Fruit fly (Drosophila melanogaster) whole organism: Measurements from ENCODE around the gene CG32847.

ENCODE experiments used
- CG8478 ChIP-seq: fragments of >200 bp; optimal IDR thresholded peaks from 2 replicates; lab custom pipeline; 2018; ENCODE audit warnings: inconsistent platforms
- Dll ChIP-seq: fragments of >200 bp; optimal IDR thresholded peaks from 2 replicates; lab custom pipeline; 2017
- EcR ChIP-seq, 2 experiments: fragments of >200 bp; optimal IDR thresholded peaks; 2 replicates each; lab custom pipeline; 2017; ENCODE audit warnings: missing biosample characterization in 2 of 2, missing genetic modification characterization in 2 of 2, missing genetic modification reagents in 2 of 2
- pan ChIP-seq: fragments of >200 bp; optimal IDR thresholded peaks from 2 replicates; lab custom pipeline; 2017
- psq ChIP-seq: fragments of >200 bp; optimal IDR thresholded peaks from 2 replicates; lab custom pipeline; 2017
- usp ChIP-seq: fragments of >200 bp; optimal IDR thresholded peaks from 2 replicates; lab custom pipeline; 2017; ENCODE audit warnings: missing biosample characterization, missing genetic modification characterization, mixed read lengths

The CG32847 gene

DNA sequence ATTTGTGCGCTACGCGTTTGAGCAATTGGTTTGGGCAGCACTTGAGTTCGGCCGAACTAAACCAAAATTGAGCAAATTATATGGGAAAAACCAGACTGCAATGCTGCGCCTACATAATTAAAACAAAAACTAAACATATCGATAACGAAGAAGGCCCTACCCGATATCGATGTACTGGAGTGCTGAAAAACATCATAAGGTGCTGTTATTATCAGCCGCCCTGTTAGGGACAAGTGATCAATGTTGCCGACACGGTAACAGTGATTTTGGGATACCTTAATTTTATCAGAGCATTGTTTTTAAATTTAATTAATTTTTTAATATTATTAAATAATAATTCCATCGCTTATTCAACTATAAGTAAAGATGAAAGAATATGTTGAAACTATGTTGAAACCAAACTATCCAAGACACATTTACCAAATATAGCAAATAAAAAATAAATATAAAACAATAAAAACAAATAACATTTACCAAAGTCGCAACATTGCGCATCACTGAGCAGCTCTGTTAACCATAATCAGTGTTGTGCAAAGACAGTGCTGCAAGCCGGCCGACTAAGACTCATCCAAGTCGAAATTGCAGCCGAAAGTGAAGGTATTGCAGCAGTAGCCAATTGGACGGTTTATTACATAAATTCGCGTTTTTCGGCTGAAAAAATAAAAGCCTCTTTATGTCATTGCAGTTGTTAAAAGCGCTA lies 26.6 kb upstream of the CG32847 start, which contains the start of the genes sstn, Plp and GlyRS:
Gene sstn (minus strand): TSS at position 131 of the 700 bp plus-strand sequence.
Gene Plp (minus strand): TSS at position 136 of the 700 bp plus-strand sequence.
Gene GlyRS (plus strand): TSS at position 554 of the 700 bp plus-strand sequence.
- TF ChIP-seq EcR (GFP tag; optimal IDR thresholded peaks at IDR 0.05; lab: Kevin White, UChicago), result no peak
- TF ChIP-seq pan (lab: Kevin White, UChicago), result no peak
- no peak for TF ChIP-seq usp
- TF ChIP-seq CG8478 (lab: Kevin White, UChicago), result no peak
- TF ChIP-seq Dll (lab: Kevin White, UChicago), result no peak
- TF ChIP-seq psq, result no peak

DNA sequence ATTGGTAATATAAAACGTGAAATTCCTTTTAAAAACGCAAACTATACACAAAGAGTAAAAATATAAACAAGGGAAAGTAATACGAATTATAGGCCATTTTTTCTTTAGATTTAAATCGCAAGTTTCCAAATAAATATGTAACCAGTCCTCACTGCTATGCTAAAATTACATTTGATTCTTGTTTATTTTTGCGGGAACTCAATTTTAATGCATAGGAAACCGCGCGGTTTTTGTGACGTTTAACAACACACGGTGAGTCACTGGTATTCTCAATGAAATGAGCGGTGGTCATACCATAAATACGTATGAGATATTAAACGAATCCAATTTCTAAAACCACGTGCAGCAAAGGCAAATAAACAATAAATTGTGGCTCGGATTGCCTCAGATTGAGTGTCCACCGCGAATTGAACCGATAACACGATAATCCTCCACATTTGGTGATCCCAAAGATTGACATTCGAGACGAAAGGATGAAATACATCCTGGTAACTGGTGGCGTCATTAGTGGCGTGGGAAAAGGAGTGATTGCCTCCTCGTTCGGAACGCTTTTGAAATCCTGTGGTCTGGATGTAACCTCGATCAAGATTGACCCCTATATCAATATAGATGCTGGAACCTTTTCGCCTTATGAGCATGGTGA lies 23.4 kb upstream of the CG32847 start, which contains the start of gene Ctps:
Gene Ctps (plus strand): TSS at position 37 of the 643 bp plus-strand sequence.
- no peak for TF ChIP-seq psq
- TF ChIP-seq pan (lab: Kevin White, UChicago), result no peak
- no peak for TF ChIP-seq Dll (lab: Kevin White, UChicago)
- TF ChIP-seq CG8478 (lab: Kevin White, UChicago), result no peak

DNA sequence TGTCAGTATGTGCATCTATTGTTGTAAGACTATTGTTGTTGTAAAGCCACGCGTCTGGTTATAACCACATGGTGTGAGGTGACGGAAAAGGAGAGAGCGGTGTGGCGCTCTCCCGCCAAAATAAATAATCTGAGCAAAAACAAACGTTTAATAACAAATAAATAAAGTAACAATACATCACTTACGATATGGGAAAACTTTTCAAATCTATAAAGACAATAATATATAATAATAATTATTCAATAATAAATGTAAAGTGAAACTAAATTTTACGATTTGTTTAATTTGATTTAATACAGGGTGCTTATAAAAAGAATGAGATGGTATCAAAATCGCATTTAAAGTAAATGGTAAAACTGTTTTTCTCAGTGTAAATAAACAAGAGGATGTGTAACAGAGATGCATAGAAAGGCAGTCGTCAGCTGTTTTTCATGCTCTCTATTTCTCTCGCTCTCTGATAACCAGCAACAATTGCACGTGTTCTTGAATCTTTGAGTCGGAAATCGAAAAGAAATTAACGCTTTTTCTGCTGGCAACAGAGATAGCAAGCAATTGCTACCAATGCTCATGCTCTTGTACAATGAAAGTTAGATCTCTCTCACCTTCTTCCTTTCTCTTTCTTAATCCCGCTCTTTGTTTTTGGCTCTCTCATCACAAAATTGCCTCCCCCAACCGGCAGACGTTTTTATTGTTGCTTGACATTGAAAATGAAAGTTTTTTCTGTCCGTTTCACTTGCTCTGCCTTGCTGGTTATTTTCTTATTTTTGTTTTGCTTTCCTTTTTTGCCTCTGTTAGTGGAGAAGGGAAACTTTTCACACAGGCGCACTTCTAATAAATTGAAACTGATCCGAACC lies 22.5 kb upstream of the CG32847 start:
- no peak for TF ChIP-seq Dll (lab: Kevin White, UChicago)
- no peak for TF ChIP-seq CG8478 (lab: Kevin White, UChicago)
- TF ChIP-seq pan (lab: Kevin White, UChicago), result no peak
- no peak for TF ChIP-seq usp
- TF ChIP-seq EcR (GFP tag; optimal IDR thresholded peaks at IDR 0.05; lab: Kevin White, UChicago), result no peak
- TF ChIP-seq psq, result no peak

DNA sequence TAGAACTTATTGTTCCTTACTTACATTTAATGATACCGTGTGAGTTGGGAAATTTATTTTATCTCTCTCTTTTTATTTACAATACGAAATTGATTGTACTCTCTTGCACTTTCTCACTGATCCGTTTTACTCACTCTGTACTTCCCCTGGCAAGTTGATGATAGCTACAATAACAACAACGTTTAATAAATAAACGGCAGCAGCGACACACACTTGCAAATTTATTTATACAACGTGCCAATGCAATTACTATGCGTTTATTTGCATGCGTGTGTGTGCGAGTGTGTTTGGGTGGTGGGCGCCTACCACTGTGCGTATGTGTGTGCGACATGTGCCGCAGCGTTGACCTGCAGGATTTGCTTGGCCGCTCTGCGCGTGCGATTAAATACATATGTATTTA lies 21.8 kb upstream of the CG32847 start:
- TF ChIP-seq pan (lab: Kevin White, UChicago) (no peak), CG8478 (lab: Kevin White, UChicago) (no peak), usp (no peak), Dll (lab: Kevin White, UChicago) (no peak), psq (no peak), EcR (GFP tag; optimal IDR thresholded peaks at IDR 0.05; lab: Kevin White, UChicago) (no peak)

DNA sequence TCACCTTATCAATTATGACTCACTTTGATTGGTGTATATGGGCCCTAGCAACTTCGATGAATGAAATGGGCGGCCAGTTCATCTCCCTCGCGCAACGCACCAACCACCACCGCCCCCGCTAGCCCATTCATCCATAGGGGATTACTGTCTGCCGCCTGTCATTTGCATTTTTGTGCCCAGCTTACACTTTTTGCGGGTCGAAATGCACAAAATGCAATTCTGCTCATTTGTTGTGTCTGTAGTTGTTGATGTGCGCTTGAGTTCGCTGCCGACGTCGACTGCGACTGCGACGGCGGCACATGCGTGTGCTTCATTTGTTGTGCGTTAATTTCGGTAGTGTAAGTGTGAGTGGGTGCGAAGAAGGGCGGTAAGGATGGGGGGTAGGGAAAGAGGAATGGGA lies 20.4 kb upstream of the CG32847 start:
- TF ChIP-seq psq, result no peak

DNA sequence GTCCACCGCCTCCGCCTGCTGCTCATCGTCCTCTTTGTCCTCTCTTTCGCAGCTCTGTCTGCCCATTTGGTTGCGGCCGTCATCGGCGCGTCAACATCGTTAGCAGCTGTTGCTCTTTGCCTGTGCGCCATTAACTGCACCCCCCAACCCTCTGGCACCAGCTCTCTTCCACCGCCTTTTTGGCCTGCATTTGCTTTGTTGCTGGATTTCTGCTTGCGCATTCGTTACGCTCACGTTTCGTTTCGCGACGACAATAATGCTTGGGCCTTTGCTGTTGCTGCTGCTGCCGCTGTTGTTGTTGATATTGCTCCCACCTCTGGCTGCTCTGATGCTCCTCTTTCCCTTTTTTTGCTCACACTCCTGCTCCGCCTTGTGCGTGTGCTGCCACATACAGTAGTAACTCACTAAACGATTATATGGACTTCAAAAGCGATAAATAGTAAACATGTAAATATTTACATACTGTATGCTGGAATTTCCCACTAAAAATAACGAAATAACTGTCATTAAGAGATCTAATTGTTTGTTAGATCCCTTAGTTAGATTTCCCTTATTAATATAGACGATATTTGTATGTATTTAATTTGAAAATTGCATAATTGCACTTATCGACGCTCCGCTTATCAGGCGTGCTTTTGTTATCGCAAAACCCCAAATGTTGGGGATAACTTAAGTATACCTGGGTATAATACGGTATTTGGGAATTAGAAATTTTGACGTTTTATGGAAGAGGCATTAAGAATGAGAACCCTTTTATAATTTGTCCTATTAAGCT lies 19.5 kb upstream of the CG32847 start:
- TF ChIP-seq EcR (GFP tag; optimal IDR thresholded peaks at IDR 0.05; lab: Kevin White, UChicago), result no peak
- TF ChIP-seq pan (lab: Kevin White, UChicago), result no peak
- TF ChIP-seq psq, result no peak
- no peak for TF ChIP-seq CG8478 (lab: Kevin White, UChicago)
- TF ChIP-seq Dll (lab: Kevin White, UChicago), result peak; percentile 68

DNA sequence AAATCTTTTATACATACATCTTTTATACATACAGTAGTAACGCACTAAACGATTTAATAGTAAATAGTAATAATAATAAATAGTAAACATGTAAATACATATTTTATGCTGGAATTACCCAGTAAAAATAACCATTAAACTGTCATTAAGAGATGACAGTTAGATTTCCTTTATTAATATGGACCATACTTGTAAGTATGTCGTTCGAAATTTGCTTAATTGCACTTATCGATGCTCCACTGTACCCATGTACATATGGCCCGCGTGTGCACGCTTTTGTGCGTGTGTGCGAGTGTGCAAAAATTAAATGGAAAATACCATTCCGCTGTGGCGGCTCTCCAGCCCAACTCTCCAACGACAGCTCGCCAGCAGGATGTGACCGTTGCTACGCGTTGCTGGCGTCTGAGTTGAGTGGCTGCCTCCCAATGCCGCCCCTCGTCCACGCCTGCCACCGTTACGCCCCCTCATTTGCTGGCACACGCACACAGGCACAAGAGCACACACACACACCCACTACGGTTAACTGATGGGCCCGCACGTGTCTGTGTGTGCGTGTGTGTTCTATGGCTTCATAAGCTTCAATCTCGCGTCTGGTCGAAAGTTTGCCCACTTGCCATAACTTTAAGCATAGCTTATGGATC lies 18.6 kb upstream of the CG32847 start:
- no peak for TF ChIP-seq CG8478 (lab: Kevin White, UChicago)
- peak; percentile 28 for TF ChIP-seq Dll (lab: Kevin White, UChicago)
- TF ChIP-seq pan (lab: Kevin White, UChicago), result no peak

DNA sequence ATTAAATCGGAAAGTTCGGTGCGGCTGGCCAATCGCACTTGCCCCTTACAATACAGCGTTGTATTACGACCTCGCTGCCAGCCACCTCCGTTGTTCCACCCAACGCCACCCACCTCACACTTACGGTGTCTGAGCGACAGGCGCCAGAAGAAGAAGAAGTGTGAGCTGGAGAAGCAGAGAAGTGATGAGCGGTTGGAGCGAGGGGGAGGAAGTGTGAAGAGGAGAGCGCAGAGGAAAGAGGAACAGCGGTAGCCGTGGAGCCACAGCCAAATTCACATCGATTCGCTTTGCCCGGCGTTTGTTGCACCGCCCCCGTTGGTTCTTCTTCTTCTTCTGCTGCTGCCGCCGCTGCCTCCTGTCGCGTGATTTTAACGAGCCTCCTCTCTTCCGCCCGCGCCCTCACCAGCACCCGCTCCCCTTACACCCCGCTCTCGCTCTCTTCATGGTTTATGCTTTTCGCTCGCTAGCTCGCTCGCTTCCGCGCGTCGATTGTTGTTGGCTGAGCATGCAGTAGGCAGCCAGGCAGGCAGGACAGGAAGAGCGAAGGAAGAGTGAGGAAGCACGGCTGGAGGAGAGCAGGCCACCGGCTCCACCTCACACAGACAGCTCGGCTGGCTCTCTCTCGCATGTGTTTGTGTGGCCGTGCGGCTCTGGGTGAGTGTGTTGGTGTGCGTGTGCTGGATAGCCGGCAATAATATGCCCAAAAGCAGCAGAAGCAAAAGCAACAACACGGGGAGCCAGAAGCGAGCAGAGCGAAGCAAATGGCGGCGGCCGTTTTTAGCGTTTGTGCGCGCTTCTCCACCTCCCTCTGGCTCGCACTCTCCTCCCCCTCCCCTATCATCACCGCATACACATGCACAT lies 17.2 kb upstream of the CG32847 start:
- TF ChIP-seq CG8478 (lab: Kevin White, UChicago), result peak; percentile 21
- TF ChIP-seq EcR (GFP tag; optimal IDR thresholded peaks at IDR 0.05; lab: Kevin White, UChicago), result no peak
- TF ChIP-seq Dll (lab: Kevin White, UChicago), result peak; percentile 65
- no peak for TF ChIP-seq usp
- TF ChIP-seq psq, result no peak

DNA sequence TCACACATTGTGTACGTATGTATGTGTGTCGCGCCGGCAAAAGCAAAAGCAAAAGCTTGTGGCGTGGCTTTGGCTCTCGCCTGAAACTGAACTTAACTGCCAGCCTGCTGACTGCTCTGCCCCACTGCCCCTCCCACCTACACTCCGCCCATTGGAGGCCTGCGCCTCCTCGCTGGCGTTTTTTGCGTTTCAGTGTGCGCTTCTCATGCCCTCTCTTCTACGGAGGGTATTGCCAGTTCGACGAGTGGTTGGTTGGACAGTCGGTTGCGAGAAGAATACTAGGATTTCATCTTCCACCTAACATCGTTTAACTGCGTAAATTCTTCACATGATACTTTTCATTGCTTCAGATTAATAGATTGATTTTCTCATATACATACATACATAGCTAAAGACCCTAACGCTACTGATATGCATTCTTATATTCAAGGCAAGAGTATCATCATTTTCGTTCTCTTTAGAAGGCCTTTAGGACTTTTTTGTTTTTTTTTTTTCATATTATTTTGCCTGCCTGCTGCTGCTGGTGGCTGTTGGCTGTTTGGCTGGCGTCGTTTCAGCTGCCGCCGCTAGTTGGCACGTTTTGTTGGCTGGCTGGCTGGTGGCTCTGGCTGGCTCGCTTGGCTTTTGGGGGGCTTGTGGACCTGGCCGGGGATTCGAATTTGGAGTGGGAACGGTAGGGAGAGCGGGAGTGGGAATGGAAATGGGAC lies 16.4 kb upstream of the CG32847 start:
- TF ChIP-seq CG8478 (lab: Kevin White, UChicago), result no peak
- TF ChIP-seq usp, result no peak
- no peak for TF ChIP-seq pan (lab: Kevin White, UChicago)
- no peak for TF ChIP-seq psq
- TF ChIP-seq EcR (GFP tag; optimal IDR thresholded peaks at IDR 0.05; lab: Kevin White, UChicago), result no peak
- TF ChIP-seq Dll (lab: Kevin White, UChicago), result no peak
